Worm (Caenorhabditis elegans): ENCODE measurements around the gene tmem-131.
A peak's percentile ranks its signal among the peaks of the same experiment; 100 is the strongest.

tmem-131 gene

DNA sequence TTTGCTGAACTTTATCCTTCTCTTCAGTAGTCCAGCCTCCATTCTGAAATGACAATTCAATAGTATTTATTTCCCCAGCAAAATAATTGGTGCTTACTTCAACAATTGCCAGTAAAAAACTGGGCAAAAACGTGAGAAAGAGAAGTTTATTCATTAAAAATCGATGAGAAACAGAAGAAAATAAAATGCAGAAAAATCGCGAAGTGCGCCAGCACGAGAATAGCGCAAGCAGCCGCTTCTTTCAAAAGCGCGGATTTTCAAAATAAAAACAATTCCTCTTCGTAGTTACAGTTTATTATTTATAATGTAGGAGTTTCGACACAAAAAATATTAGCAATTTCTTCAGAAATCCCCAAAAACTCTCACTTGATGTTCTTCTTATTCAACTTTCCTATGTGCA, 35.1 kb downstream of the tmem-131 start, which contains the start of gene C27F2.9 (continued):
- no peak for TF ChIP-seq ces-1 (GFP tag; optimal IDR thresholded peaks at IDR 0.05)
- no peak for TF ChIP-seq pqm-1 (tag; optimal IDR thresholded peaks at IDR 0.05)
- peak; percentile 67 for TF ChIP-seq pag-3 (tag; optimal IDR thresholded peaks at IDR 0.05; ENCODE audit: borderline replicate concordance, insufficient read depth)
- TF ChIP-seq swsn-7 (tag; optimal IDR thresholded peaks at IDR 0.05), result peak; percentile 94
- TF ChIP-seq nhr-90 (tag; optimal IDR thresholded peaks at IDR 0.05; ENCODE audit: poor library complexity), result peak; percentile 94
- TF ChIP-seq jun-1 (tag; optimal IDR thresholded peaks at IDR 0.05), result peak; percentile 79
- no peak for TF ChIP-seq unc-98 (GFP tag; IDR thresholded peaks at IDR 0.05)
- TF ChIP-seq mep-1 (tag; optimal IDR thresholded peaks at IDR 0.05), result peak; percentile 95
- peak; percentile 9 for TF ChIP-seq ama-1 (optimal IDR thresholded peaks at IDR 0.05)
- peak; percentile 81 for TF ChIP-seq sup-37 (GFP tag; optimal IDR thresholded peaks at IDR 0.05)
- TF ChIP-seq ztf-11 (tag; optimal IDR thresholded peaks at IDR 0.05), result peak in 1 of 2 experiments; percentile 83
- TF ChIP-seq nhr-28 (tag; optimal IDR thresholded peaks at IDR 0.05), result no peak
- TF ChIP-seq fkh-4 (tag; optimal IDR thresholded peaks at IDR 0.05; ENCODE audit: borderline replicate concordance), result peak; percentile 44
- TF ChIP-seq ets-5 (GFP tag; IDR thresholded peaks at IDR 0.05), result no peak
- no peak for TF ChIP-seq alr-1 (tag; optimal IDR thresholded peaks at IDR 0.05; ENCODE audit: borderline replicate concordance)
- peak; percentile 21 for TF ChIP-seq nhr-12 (tag; optimal IDR thresholded peaks at IDR 0.05)
- TF ChIP-seq hpl-2 (GFP tag; optimal IDR thresholded peaks at IDR 0.05), result no peak
- TF ChIP-seq tlp-1 (tag; optimal IDR thresholded peaks at IDR 0.05), result no peak
- TF ChIP-seq C34B4.2 (tag; optimal IDR thresholded peaks at IDR 0.05), result peak; percentile 36
- peak; percentile 72 for TF ChIP-seq zip-4 (GFP tag; optimal IDR thresholded peaks at IDR 0.05)
- TF ChIP-seq nhr-77 (tag; optimal IDR thresholded peaks at IDR 0.05), result peak; percentile 72
- peak; percentile 94 for TF ChIP-seq dsc-1 (tag; optimal IDR thresholded peaks at IDR 0.05)
- peak; percentile 90 for TF ChIP-seq irx-1 (tag; optimal IDR thresholded peaks at IDR 0.05)
- peak in 4 of 6 experiments; percentile 3 to 87 (median 56) for TF ChIP-seq elt-3 (tag; optimal IDR thresholded peaks at IDR 0.05)
- peak; percentile 89 for TF ChIP-seq unc-86 (tag; optimal IDR thresholded peaks at IDR 0.05)
- peak; percentile 80 for TF ChIP-seq fos-1 (tag; optimal IDR thresholded peaks at IDR 0.05)
- TF ChIP-seq snpc-4 (tag; optimal IDR thresholded peaks at IDR 0.05), result peak; percentile 73
- TF ChIP-seq F16B12.6 (tag; optimal IDR thresholded peaks at IDR 0.05), result peak; percentile 75
- no peak for TF ChIP-seq nhr-84 (tag; optimal IDR thresholded peaks at IDR 0.05)
- peak; percentile 93 for TF ChIP-seq tbx-2 (tag; optimal IDR thresholded peaks at IDR 0.05)
- TF ChIP-seq dpl-1 (GFP tag; optimal IDR thresholded peaks at IDR 0.05), result peak; percentile 99 to 100 (median 99)
- peak; percentile 87 for TF ChIP-seq C04F5.9 (tag; optimal IDR thresholded peaks at IDR 0.05)
- peak; percentile 77 for TF ChIP-seq lir-3 (tag; optimal IDR thresholded peaks at IDR 0.05; ENCODE audit: poor library complexity)
- TF ChIP-seq nhr-20 (tag; optimal IDR thresholded peaks at IDR 0.05), result peak; percentile 91
- TF ChIP-seq isw-1 (GFP tag; IDR thresholded peaks at IDR 0.05), result peak; percentile 91
- peak; percentile 94 for TF ChIP-seq snu-23 (GFP tag; optimal IDR thresholded peaks at IDR 0.05)
- TF ChIP-seq hlh-17 (GFP tag; optimal IDR thresholded peaks at IDR 0.05; ENCODE audit: borderline replicate concordance), result no peak
- TF ChIP-seq skn-1 (tag; optimal IDR thresholded peaks at IDR 0.05), result peak; percentile 91
- TF ChIP-seq lin-39 (tag; optimal IDR thresholded peaks at IDR 0.05), result peak; percentile 86
- TF ChIP-seq sptf-1 (tag; optimal IDR thresholded peaks at IDR 0.05), result no peak
- TF ChIP-seq pax-3 (tag; optimal IDR thresholded peaks at IDR 0.05), result peak; percentile 78
- TF ChIP-seq zag-1 (tag; optimal IDR thresholded peaks at IDR 0.05), result peak; percentile 18
- peak; percentile 92 for TF ChIP-seq C16A3.4 (tag; optimal IDR thresholded peaks at IDR 0.05)
- TF ChIP-seq vab-15 (tag; optimal IDR thresholded peaks at IDR 0.05), result no peak
- peak; percentile 95 for TF ChIP-seq nhr-47 (tag; optimal IDR thresholded peaks at IDR 0.05)
- peak; percentile 85 for TF ChIP-seq aly-2 (tag; optimal IDR thresholded peaks at IDR 0.05)
- peak; percentile 99 to 100 for TF ChIP-seq lin-35 (GFP tag; optimal IDR thresholded peaks at IDR 0.05)
- peak; percentile 74 for TF ChIP-seq elt-2 (tag; optimal IDR thresholded peaks at IDR 0.05)
- peak; percentile 85 for TF ChIP-seq grh-1 (GFP tag; IDR thresholded peaks at IDR 0.05)
- TF ChIP-seq lin-15B (tag; optimal IDR thresholded peaks at IDR 0.05), result peak; percentile 75
- peak; percentile 61 for TF ChIP-seq ztf-4 (tag; optimal IDR thresholded peaks at IDR 0.05)
- TF ChIP-seq fkh-10 (GFP tag; optimal IDR thresholded peaks at IDR 0.05), result peak; percentile 73
- TF ChIP-seq lin-13 (GFP tag; optimal IDR thresholded peaks at IDR 0.05), result peak; percentile 71
